Fruit fly (Drosophila melanogaster) whole organism, wandering third instar larva: ENCODE data around the gene Pxn.

Source experiments
- Abd-B ChIP-seq: fragments of >200 bp; optimal IDR thresholded peaks from 2 replicates; lab custom pipeline; 2017; ENCODE audit warnings: missing biosample characterization, missing genetic modification characterization
- Hr83 ChIP-seq: fragments of 200-300 bp; sonication (Bioruptor generic); optimal IDR thresholded peaks from 2 replicates; lab custom pipeline; 2016; ENCODE audit warnings: missing biosample characterization, mild to moderate bottlenecking, missing genetic modification characterization, moderate library complexity; ENCODE audit not compliant: poor library complexity, severe bottlenecking
- h ChIP-seq: fragments of 200-800 bp; sonication (Bioruptor generic); optimal IDR thresholded peaks from 3 replicates; lab custom pipeline; 2016; ENCODE audit warnings: missing biosample characterization, mild to moderate bottlenecking, missing genetic modification characterization
- usp ChIP-seq: fragments of >200 bp; optimal IDR thresholded peaks from 2 replicates; lab custom pipeline; 2017; ENCODE audit warnings: missing biosample characterization, missing genetic modification characterization

dm6 chr3L:2578315-2578714 lies 51.5 kb downstream of the Pxn start:
- TF ChIP-seq Abd-B (GFP tag; lab: Kevin White, UChicago) (no peak), h (GFP tag; lab: Kevin White, UChicago) (no peak), Hr83 (GFP tag; lab: Kevin White, UChicago) (no peak), usp (GFP tag; lab: Kevin White, UChicago) (no peak)
